Worm (Caenorhabditis elegans): ENCODE data around the gene Y62H9A.12.

The Y62H9A.12 gene

DNA sequence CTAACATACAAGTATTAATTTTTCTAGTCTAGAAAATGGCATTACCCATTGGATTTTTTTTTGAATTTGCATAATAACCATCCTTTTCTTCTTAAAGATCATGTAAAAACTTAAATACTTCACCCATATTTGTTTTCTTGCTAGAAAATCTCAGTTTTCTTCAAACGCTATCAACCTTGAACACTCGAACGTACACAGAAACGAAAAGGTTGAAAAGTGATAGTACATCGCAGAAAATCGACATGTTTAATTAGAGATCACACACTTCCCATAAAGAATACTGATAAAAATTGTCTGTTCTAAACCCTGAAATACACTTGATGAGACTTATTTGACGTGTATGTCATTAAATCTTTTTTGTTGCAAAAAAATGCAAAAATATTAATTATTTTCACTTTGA, 13.7 kb downstream of the Y62H9A.12 start, which contains the start of gene F55G7.4:
F55G7.4 (plus strand) TSS at position 301 of the 400 bp plus-strand sequence.
- no peak for TF ChIP-seq ceh-45 (GFP tag; IDR thresholded peaks at IDR 0.05)
- no peak for TF ChIP-seq dve-1 (tag; optimal IDR thresholded peaks at IDR 0.05)
- TF ChIP-seq gmeb-2 (tag; optimal IDR thresholded peaks at IDR 0.05), result no peak
- no peak for TF ChIP-seq ceh-34 (tag; optimal IDR thresholded peaks at IDR 0.05)
- no peak for TF ChIP-seq ceh-48 (tag; optimal IDR thresholded peaks at IDR 0.05)
- no peak for TF ChIP-seq pros-1 (tag; optimal IDR thresholded peaks at IDR 0.05)
- TF ChIP-seq C38D4.7 (GFP tag; optimal IDR thresholded peaks at IDR 0.05), result no peak
- no peak for TF ChIP-seq elt-2 (tag; optimal IDR thresholded peaks at IDR 0.05)
- no peak for TF ChIP-seq ceh-18 (tag; optimal IDR thresholded peaks at IDR 0.05)
- no peak for TF ChIP-seq che-1 (tag; optimal IDR thresholded peaks at IDR 0.05)

DNA sequence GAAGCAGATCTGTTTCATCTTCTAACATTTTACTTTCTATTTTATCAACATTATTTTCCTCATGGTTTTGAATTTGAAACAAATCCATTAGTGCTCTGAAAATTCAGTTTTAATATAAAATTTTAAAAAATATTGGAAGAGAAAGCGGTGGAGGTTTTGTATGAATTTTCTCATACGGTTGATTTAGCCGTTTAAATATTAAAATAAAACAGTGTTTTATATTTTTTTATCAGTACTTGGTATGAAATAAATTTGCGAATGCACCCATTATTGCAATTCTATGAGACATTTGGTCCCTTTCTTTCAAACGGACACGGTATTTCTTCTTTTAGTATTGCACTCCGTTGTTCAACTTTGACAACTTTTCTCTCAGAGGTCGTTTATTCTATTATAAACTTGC, 17.6 kb downstream of the Y62H9A.12 start, which contains the start of gene dot-1.4:
dot-1.4 (minus strand) TSS at position 101 of the 400 bp plus-strand sequence.
- TF ChIP-seq K02D7.2 (tag; optimal IDR thresholded peaks at IDR 0.05) (no peak), sox-4 (tag; optimal IDR thresholded peaks at IDR 0.05) (no peak), nfya-1 (tag; optimal IDR thresholded peaks at IDR 0.05) (no peak), ceh-14 (tag; optimal IDR thresholded peaks at IDR 0.05) (no peak), tbx-7 (tag; optimal IDR thresholded peaks at IDR 0.05) (no peak), dve-1 (tag; optimal IDR thresholded peaks at IDR 0.05) (no peak), ceh-2 (tag; optimal IDR thresholded peaks at IDR 0.05) (no peak), mec-3 (tag; optimal IDR thresholded peaks at IDR 0.05; ENCODE audit: borderline replicate concordance) (no peak), fkh-6 (tag; optimal IDR thresholded peaks at IDR 0.05) (no peak)

DNA sequence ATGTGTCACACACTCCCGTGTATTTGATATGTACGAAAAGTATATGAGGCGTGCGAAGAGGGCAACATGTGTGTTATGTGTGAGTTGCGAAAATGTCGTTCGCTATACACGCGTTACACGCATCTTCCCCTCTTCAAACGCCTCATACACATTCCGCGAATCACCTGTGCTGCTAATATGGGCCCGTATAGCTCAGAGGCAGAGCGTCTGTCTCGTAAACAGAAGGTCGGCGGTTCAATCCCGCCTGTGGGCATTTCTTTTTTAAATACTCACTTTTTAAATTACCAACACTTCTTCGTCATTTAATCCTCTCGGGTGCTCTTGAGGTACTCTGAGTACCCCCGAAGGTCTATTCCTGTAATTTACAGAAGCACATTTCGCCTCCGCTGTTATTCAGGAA, 19.6 kb downstream of the Y62H9A.12 start:
- no peak for TF ChIP-seq ceh-48 (tag; optimal IDR thresholded peaks at IDR 0.05)
- TF ChIP-seq nfya-1 (tag; optimal IDR thresholded peaks at IDR 0.05), result peak; percentile 47
- TF ChIP-seq elt-2 (tag; optimal IDR thresholded peaks at IDR 0.05), result no peak
- TF ChIP-seq ceh-45 (GFP tag; IDR thresholded peaks at IDR 0.05), result no peak
- no peak for TF ChIP-seq unc-55 (GFP tag; optimal IDR thresholded peaks at IDR 0.05)

DNA sequence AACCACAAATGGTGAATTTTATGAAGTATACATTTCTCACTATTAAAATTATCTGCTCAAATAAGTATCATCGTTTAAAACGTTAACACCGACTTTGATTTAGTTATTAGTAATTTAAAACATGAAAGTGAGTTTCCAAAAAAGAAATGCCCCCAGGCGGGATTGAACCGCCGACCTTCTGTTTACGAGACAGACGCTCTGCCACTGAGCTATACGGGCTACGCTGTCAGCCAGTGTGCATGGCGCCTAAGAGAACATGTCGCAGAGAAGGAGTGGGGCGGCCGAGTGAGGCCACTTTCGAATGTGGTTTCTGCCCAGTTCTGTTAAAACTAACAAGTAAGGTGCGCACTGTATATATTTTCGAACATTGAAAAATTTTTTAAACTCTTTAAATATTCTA, 21.0 kb downstream of the Y62H9A.12 start:
- peak; percentile 13 for TF ChIP-seq fax-1 (tag; optimal IDR thresholded peaks at IDR 0.05)
- TF ChIP-seq ceh-24 (tag; optimal IDR thresholded peaks at IDR 0.05), result no peak
- TF ChIP-seq sox-4 (tag; optimal IDR thresholded peaks at IDR 0.05), result peak; percentile 64
- peak; percentile 28 for TF ChIP-seq eyg-1 (tag; optimal IDR thresholded peaks at IDR 0.05)
- peak; percentile 63 for TF ChIP-seq pat-9 (tag; optimal IDR thresholded peaks at IDR 0.05)
- peak; percentile 47 for TF ChIP-seq C08G9.2 (tag; optimal IDR thresholded peaks at IDR 0.05)
- no peak for TF ChIP-seq gmeb-2 (tag; optimal IDR thresholded peaks at IDR 0.05)
- no peak for TF ChIP-seq pqm-1 (tag; optimal IDR thresholded peaks at IDR 0.05)
- peak; percentile 72 for TF ChIP-seq che-1 (tag; optimal IDR thresholded peaks at IDR 0.05)
- peak; percentile 17 for TF ChIP-seq Y22D7AL.16 (tag; optimal IDR thresholded peaks at IDR 0.05)
- TF ChIP-seq K09A11.1 (tag; optimal IDR thresholded peaks at IDR 0.05; ENCODE audit: insufficient read depth), result peak; percentile 11
- peak; percentile 29 for TF ChIP-seq fkh-6 (tag; optimal IDR thresholded peaks at IDR 0.05)
- no peak for TF ChIP-seq odd-2 (tag; optimal IDR thresholded peaks at IDR 0.05)
- peak; percentile 34 for TF ChIP-seq ceh-48 (tag; optimal IDR thresholded peaks at IDR 0.05)
- TF ChIP-seq C38D4.7 (GFP tag; optimal IDR thresholded peaks at IDR 0.05), result peak; percentile 67
- TF ChIP-seq elt-2 (tag; optimal IDR thresholded peaks at IDR 0.05), result peak; percentile 72
- TF ChIP-seq hlh-13 (GFP tag; optimal IDR thresholded peaks at IDR 0.05), result no peak
- TF ChIP-seq syd-9 (tag; optimal IDR thresholded peaks at IDR 0.05), result peak; percentile 14
- TF ChIP-seq ama-1 (optimal IDR thresholded peaks at IDR 0.05), result no peak
- TF ChIP-seq unc-86 (tag; optimal IDR thresholded peaks at IDR 0.05), result peak; percentile 54
- TF ChIP-seq madf-2 (tag; optimal IDR thresholded peaks at IDR 0.05), result no peak
- TF ChIP-seq dmd-4 (tag; optimal IDR thresholded peaks at IDR 0.05; ENCODE audit: borderline replicate concordance), result no peak
- peak; percentile 56 for TF ChIP-seq pha-2 (tag; optimal IDR thresholded peaks at IDR 0.05)
- TF ChIP-seq hlh-30 (tag; optimal IDR thresholded peaks at IDR 0.05; ENCODE audit: insufficient read depth), result no peak
- no peak for TF ChIP-seq ceh-30 (tag; optimal IDR thresholded peaks at IDR 0.05)
- TF ChIP-seq ceh-34 (tag; optimal IDR thresholded peaks at IDR 0.05), result peak; percentile 73
- TF ChIP-seq ceh-22 (tag; optimal IDR thresholded peaks at IDR 0.05), result no peak
- peak; percentile 55 for TF ChIP-seq ref-2 (tag; optimal IDR thresholded peaks at IDR 0.05)
- peak; percentile 19 for TF ChIP-seq ahr-1 (tag; optimal IDR thresholded peaks at IDR 0.05)
- peak; percentile 31 for TF ChIP-seq ceh-18 (tag; optimal IDR thresholded peaks at IDR 0.05)
- peak; percentile 27 for TF ChIP-seq ceh-14 (tag; optimal IDR thresholded peaks at IDR 0.05)
- TF ChIP-seq F13H6.1 (tag; optimal IDR thresholded peaks at IDR 0.05), result no peak
- TF ChIP-seq mec-3 (tag; optimal IDR thresholded peaks at IDR 0.05; ENCODE audit: borderline replicate concordance), result no peak
- peak; percentile 27 for TF ChIP-seq tbx-7 (tag; optimal IDR thresholded peaks at IDR 0.05)
- TF ChIP-seq unc-3 (GFP tag; conservative IDR thresholded peaks at IDR 0.05), result peak; percentile 67; the same call in 1 of the 2 replicates
- TF ChIP-seq unc-3 (tag; optimal IDR thresholded peaks at IDR 0.05), result peak; percentile 55
- TF ChIP-seq zip-5 (tag; optimal IDR thresholded peaks at IDR 0.05), result peak; percentile 23

Data from whole organism, late embryonic.